Worm (Caenorhabditis elegans) whole organism, L2 larva: Measurements from ENCODE around the gene R04D3.4.
A peak's percentile ranks its signal among the peaks of the same experiment; 100 is the strongest.

ENCODE experiments used
- C34F6.9 ChIP-seq: fragments of 150-350 bp; optimal IDR thresholded peaks from 2 replicates; lab custom pipeline; 2014; ENCODE audit warnings: missing biosample characterization, missing genetic modification characterization
- F13H6.1 ChIP-seq: sonication (generic microtip); optimal IDR thresholded peaks from 2 replicates; lab custom pipeline; 2016; ENCODE audit warnings: missing genetic modification characterization, missing compliant biosample characterization
- R02D3.7 ChIP-seq: fragments of 150-350 bp; optimal IDR thresholded peaks from 2 replicates; lab custom pipeline; 2014; ENCODE audit warnings: missing biosample characterization, missing genetic modification characterization
- Y55F3AM.14 ChIP-seq: fragments of 200-800 bp; sonication (Bioruptor generic); optimal IDR thresholded peaks from 2 replicates; lab custom pipeline; 2018; ENCODE audit warnings: mild to moderate bottlenecking, missing genetic modification characterization, missing compliant biosample characterization
- ZK546.5 ChIP-seq: sonication (generic microtip); optimal IDR thresholded peaks from 2 replicates; lab custom pipeline; 2017; ENCODE audit warnings: missing biosample characterization, missing genetic modification characterization
- alr-1 ChIP-seq: fragments of 150-350 bp; optimal IDR thresholded peaks from 2 replicates; lab custom pipeline; 2014; ENCODE audit warnings: missing biosample characterization, missing genetic modification characterization
- aly-2 ChIP-seq: fragments of 150-350 bp; optimal IDR thresholded peaks from 2 replicates; lab custom pipeline; 2014; ENCODE audit warnings: missing biosample characterization, missing genetic modification characterization
- ama-1 ChIP-seq: fragments of 150-350 bp; optimal IDR thresholded peaks from 2 replicates; lab custom pipeline; 2018; ENCODE audit warnings: inconsistent platforms
- blmp-1 ChIP-seq: sonication (generic microtip); optimal IDR thresholded peaks from 2 replicates; lab custom pipeline; 2017; ENCODE audit warnings: missing genetic modification characterization, mild to moderate bottlenecking, missing compliant biosample characterization, antibody characterized with exemption, moderate library complexity; ENCODE audit not compliant: insufficient read depth
- ceh-82 ChIP-seq: fragments of 150-350 bp; optimal IDR thresholded peaks from 2 replicates; lab custom pipeline; 2014; ENCODE audit warnings: missing biosample characterization, missing genetic modification characterization
- crh-2 ChIP-seq: sonication (generic microtip); optimal IDR thresholded peaks from 2 replicates; lab custom pipeline; 2017; ENCODE audit warnings: missing biosample characterization, missing genetic modification characterization
- dmd-4 ChIP-seq: sonication (generic microtip); optimal IDR thresholded peaks from 2 replicates; lab custom pipeline; 2017; ENCODE audit warnings: missing biosample characterization, missing genetic modification characterization
- egl-27 ChIP-seq: sonication (generic microtip); optimal IDR thresholded peaks from 3 replicates; lab custom pipeline; 2017; ENCODE audit warnings: missing biosample characterization, missing genetic modification reagents, missing genetic modification characterization
- elt-1 ChIP-seq: fragments of 150-350 bp; optimal IDR thresholded peaks from 2 replicates; lab custom pipeline; 2014; ENCODE audit warnings: missing biosample characterization, missing genetic modification characterization
- elt-3 ChIP-seq: sonication (generic microtip); optimal IDR thresholded peaks from 2 replicates; lab custom pipeline; 2017; ENCODE audit warnings: missing biosample characterization, missing genetic modification characterization
- fos-1 ChIP-seq: fragments of 150-350 bp; optimal IDR thresholded peaks from 2 replicates; lab custom pipeline; 2014; ENCODE audit warnings: missing biosample characterization, missing genetic modification characterization
- gmeb-1 ChIP-seq: fragments of 150-350 bp; optimal IDR thresholded peaks from 2 replicates; lab custom pipeline; 2014; ENCODE audit warnings: missing biosample characterization, missing genetic modification characterization
- lin-11 ChIP-seq: fragments of 150-350 bp; sonication (generic microtip); optimal IDR thresholded peaks from 2 replicates; lab custom pipeline; 2014; ENCODE audit warnings: missing biosample characterization, missing genetic modification characterization, inconsistent platforms, mixed read lengths
- lin-13 ChIP-seq: fragments of 150-350 bp; optimal IDR thresholded peaks from 2 replicates; lab custom pipeline; 2014; ENCODE audit warnings: missing biosample characterization, missing genetic modification reagents, missing genetic modification characterization
- lsy-2 ChIP-seq, 2 experiments: fragments of 150-350 bp in 1 of 2; sonication (generic microtip) in 1 of 2; optimal IDR thresholded peaks; 2 replicates each; lab custom pipeline; 2014 to 2017; ENCODE audit warnings: missing biosample characterization in 2 of 2, missing genetic modification characterization in 2 of 2
- mab-5 ChIP-seq: fragments of 150-350 bp; optimal IDR thresholded peaks from 2 replicates; lab custom pipeline; 2014; ENCODE audit warnings: missing biosample characterization, missing genetic modification characterization
- mbf-1 ChIP-seq: sonication (generic microtip); optimal IDR thresholded peaks from 2 replicates; lab custom pipeline; 2017; ENCODE audit warnings: missing biosample characterization, missing genetic modification characterization
- mdl-1 ChIP-seq, 2 experiments: fragments of 150-350 bp in 1 of 2; sonication (generic microtip) in 1 of 2; optimal IDR thresholded peaks; 2 replicates each; lab custom pipeline; 2017; ENCODE audit warnings: missing biosample characterization in 2 of 2, missing genetic modification characterization in 2 of 2
- nhr-10 ChIP-seq: sonication (generic microtip); optimal IDR thresholded peaks from 2 replicates; lab custom pipeline; 2017; ENCODE audit warnings: missing biosample characterization, missing genetic modification characterization
- nhr-12 ChIP-seq: fragments of 150-350 bp; optimal IDR thresholded peaks from 2 replicates; lab custom pipeline; 2014; ENCODE audit warnings: missing biosample characterization, missing genetic modification characterization
- nhr-23 ChIP-seq: fragments of 150-350 bp; optimal IDR thresholded peaks from 2 replicates; lab custom pipeline; 2014; ENCODE audit warnings: missing biosample characterization, missing genetic modification reagents, missing genetic modification characterization
- nhr-237 ChIP-seq: fragments of 150-350 bp; optimal IDR thresholded peaks from 2 replicates; lab custom pipeline; 2014; ENCODE audit warnings: missing biosample characterization, missing genetic modification characterization
- nhr-25 ChIP-seq: fragments of 150-350 bp; sonication (generic microtip); optimal IDR thresholded peaks from 3 replicates; lab custom pipeline; 2014; ENCODE audit warnings: missing biosample characterization, missing genetic modification characterization
- nhr-6 ChIP-seq: fragments of 150-350 bp; optimal IDR thresholded peaks from 2 replicates; lab custom pipeline; 2014; ENCODE audit warnings: missing biosample characterization, missing genetic modification characterization
- nhr-77 ChIP-seq: fragments of 150-350 bp; optimal IDR thresholded peaks from 2 replicates; lab custom pipeline; 2014; ENCODE audit warnings: missing biosample characterization, missing genetic modification characterization
- peb-1 ChIP-seq: fragments of 150-350 bp; optimal IDR thresholded peaks from 2 replicates; lab custom pipeline; 2014; ENCODE audit warnings: missing biosample characterization, missing genetic modification characterization
- skn-1 ChIP-seq: sonication (generic microtip); optimal IDR thresholded peaks from 2 replicates; lab custom pipeline; 2017; ENCODE audit warnings: missing biosample characterization, missing genetic modification characterization
- sma-3 ChIP-seq: sonication (generic microtip); optimal IDR thresholded peaks from 2 replicates; lab custom pipeline; 2016; ENCODE audit warnings: missing genetic modification reagents, missing genetic modification characterization, missing compliant biosample characterization
- sma-9 ChIP-seq, 2 experiments: fragments of 150-350 bp in 1 of 2; sonication (generic microtip) in 1 of 2; optimal IDR thresholded peaks; 2 replicates each; lab custom pipeline; 2014 to 2016; ENCODE audit warnings: missing genetic modification characterization in 2 of 2, mild to moderate bottlenecking in 1 of 2, missing biosample characterization in 1 of 2, missing compliant biosample characterization in 1 of 2, missing genetic modification reagents in 1 of 2, moderate library complexity in 1 of 2
- snpc-4 ChIP-seq: fragments of 150-350 bp; optimal IDR thresholded peaks from 2 replicates; lab custom pipeline; 2014; ENCODE audit warnings: missing biosample characterization, missing genetic modification characterization
- unc-39 ChIP-seq: fragments of 150-350 bp; optimal IDR thresholded peaks from 2 replicates; lab custom pipeline; 2014; ENCODE audit warnings: missing biosample characterization, missing genetic modification characterization
- unc-55 ChIP-seq: fragments of 150-350 bp; sonication (generic microtip); optimal IDR thresholded peaks from 3 replicates; lab custom pipeline; 2014; ENCODE audit warnings: missing biosample characterization, missing genetic modification reagents, missing genetic modification characterization
- unc-62 ChIP-seq: fragments of 150-350 bp; optimal IDR thresholded peaks from 2 replicates; lab custom pipeline; 2014; ENCODE audit warnings: missing biosample characterization, missing genetic modification reagents, missing genetic modification characterization
- zag-1 ChIP-seq: fragments of 150-350 bp; optimal IDR thresholded peaks from 2 replicates; lab custom pipeline; 2014; ENCODE audit warnings: missing biosample characterization, missing genetic modification characterization
- ztf-1 ChIP-seq: fragments of 200-800 bp; sonication (Bioruptor generic); conservative IDR thresholded peaks from 2 replicates; pipeline ENCODE4 v1.3.6; 2022; ENCODE audit warnings: missing genetic modification characterization, missing compliant biosample characterization
- ztf-4 ChIP-seq: fragments of 150-350 bp; optimal IDR thresholded peaks from 2 replicates; lab custom pipeline; 2014; ENCODE audit warnings: missing biosample characterization, missing genetic modification characterization

R04D3.4 gene

DNA sequence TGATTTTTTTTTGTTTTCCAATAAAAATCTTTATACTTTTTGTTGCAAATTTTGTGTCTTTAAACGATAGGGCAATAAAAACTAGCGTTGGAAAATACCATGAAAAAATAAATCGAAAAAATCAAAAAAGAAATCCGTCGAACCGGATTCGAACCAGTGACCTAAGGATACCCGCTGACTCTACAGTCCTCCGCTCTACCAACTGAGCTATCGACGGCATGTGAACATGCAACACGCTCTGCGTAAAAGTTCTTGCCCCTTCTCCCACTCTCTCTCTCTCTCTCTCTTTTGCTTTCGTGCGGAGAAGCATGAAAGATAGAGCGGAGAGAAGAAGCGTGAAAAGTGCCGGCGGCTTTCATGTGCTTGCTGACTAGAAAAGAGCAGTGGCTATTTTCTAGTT lies 24.1 kb downstream of the R04D3.4 start (continued):
- TF ChIP-seq sma-3 = peak; percentile 30

DNA sequence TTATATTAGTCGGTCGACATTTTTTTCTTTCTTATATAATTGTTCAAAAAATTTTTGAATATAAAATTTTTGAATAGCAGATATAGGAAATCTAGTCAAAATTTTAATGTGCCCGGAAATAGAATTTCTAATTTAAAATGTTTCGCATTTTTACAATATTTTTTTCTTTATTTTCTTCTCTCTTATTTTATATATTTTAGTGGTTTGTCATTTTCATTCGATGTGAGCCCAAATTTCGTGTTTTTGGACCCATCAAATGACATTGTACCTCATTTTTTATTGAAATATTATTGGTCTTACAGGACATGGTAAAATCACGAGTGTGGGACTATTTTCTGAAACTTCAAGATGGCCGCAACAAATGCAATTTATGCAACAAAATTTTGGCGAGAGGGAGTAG lies 26.4 kb downstream of the R04D3.4 start, which contains the start of gene K09A11.1:
Gene K09A11.1, plus strand, starts transcription at position 301 of the 400 bp plus-strand sequence.
- TF ChIP-seq C34F6.9 (tag; lab: Kevin White, UChicago) (no peak), alr-1 (tag; lab: Kevin White, UChicago) (no peak), elt-3 (tag; lab: Kevin White, UChicago) (no peak), lsy-2 (tag; optimal IDR thresholded peaks at IDR 0.05; lab: Kevin White, UChicago) (no peak)

DNA sequence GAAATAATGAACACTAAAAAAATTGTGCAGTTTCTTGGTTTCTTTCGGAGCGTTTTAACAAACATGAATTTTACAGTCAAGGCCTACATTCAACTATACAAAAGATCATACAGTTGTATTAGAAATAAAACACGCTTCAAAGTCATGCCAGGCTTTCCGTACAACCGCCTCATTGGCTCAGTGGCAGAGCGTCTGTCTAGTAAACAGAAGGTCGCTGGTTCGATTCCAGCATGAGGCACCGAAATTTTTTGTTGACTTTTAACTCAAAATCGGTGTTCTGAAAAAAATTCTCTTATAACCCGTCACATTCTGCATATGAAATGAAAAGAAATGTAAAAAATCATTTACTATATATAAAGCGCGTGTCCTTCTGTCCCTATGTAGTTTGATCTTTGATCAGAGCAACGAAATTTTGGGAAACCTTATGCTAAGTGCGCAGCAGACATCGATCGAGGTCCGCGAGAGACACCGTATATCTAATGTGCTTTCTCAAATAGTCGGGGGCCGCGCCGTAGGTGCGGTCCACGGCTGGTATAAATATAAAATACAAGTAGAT lies 27.5 kb downstream of the R04D3.4 start:
- TF ChIP-seq crh-2 (tag; lab: Kevin White, UChicago) = peak; percentile 2

DNA sequence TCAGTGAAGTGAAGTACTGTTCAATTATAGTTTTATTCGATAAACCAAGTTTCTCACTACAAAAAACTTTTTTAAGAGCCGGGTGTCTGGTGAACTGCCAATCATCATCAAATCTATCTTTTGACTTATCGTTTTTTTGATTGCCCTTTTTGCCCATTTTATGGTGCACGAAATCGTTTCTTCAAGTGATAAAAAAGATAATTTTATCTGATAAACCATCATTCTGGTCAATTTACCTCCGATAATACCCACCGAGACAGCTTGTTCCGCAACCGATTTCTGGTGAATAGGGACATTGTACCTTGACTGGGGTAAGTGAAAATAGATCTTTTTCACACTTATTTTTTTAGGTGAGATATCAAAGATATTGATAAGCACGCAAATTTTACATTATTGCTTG lies 31.0 kb downstream of the R04D3.4 start, which contains the start of gene K08H2.10:
Gene K08H2.10, plus strand, starts transcription at position 230 of the 400 bp plus-strand sequence.
- TF ChIP-seq Y55F3AM.14 (GFP tag; lab: Kevin White, UChicago) = no peak
- peak; percentile 67 for TF ChIP-seq fos-1

DNA sequence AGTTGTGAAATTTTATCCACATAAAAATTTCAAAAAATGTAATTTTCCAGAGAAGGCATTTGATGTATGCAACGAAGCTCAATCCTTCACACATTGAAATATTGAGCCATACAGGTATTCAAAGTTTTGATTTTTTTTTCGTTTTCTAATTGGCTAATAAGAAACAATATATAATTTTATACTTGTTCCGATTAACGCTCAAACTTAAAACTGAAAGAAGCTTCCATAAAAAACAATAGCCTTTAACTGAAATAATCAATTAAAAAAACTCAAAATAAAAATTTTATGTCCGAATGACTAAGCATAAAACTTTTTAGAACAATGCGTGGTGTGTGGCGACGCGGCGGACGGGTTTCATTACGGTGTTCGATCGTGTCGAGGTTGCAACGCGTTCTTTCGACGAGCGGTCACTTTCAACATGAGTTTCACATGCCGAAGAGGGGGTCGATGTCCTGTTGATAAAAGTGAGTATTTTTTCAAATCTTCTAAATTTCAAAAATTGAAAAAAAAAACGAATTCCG lies 36.6 kb downstream of the R04D3.4 start, which contains the start of gene nhr-32:
Gene nhr-32, plus strand, starts transcription at position 51 of the 521 bp plus-strand sequence.
- TF ChIP-seq fos-1 (peak; percentile 10), dmd-4 (tag; lab: Kevin White, UChicago) (no peak)

DNA sequence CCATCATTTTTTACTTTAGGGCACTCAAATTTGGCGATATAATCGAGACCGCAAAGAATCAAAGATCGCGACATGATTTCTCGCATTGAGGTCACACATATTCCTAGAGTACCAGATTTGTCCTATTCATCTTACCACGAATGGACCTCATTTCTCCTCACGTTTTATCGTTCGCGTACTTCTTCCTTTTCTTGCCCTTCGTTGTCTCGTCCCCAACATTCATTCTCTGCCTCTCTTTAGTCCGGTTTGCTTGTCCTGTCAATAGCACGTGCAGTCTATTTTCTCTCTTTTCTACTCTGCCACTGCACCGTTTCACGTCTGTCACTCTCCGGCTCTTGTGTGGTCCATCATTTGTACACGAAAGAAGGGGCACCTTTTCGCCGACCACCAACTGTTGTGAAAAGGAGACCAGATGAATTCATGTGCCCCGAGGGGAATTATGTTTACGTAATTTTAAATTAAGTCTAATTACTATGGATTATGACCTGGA lies 37.2 kb downstream of the R04D3.4 start:
- TF ChIP-seq peb-1 (tag; lab: Kevin White, UChicago) (no peak), gmeb-1 (tag; lab: Kevin White, UChicago) (peak; percentile 35), aly-2 (no peak), C34F6.9 (tag; lab: Kevin White, UChicago) (peak; percentile 67), fos-1 (peak; percentile 64), ama-1 (lab: Kevin White, UChicago) (no peak), elt-1 (tag; lab: Kevin White, UChicago) (peak; percentile 92), nhr-237 (tag; lab: Kevin White, UChicago) (no peak), nhr-6 (tag; lab: Kevin White, UChicago) (peak; percentile 67), zag-1 (tag; lab: Kevin White, UChicago) (peak; percentile 44), unc-62 (GFP tag; lab: Kevin White, UChicago) (no peak), blmp-1 (tag; lab: Kevin White, UChicago) (peak; percentile 62), unc-55 (GFP tag; lab: Kevin White, UChicago) (peak; percentile 37), Y55F3AM.14 (GFP tag; lab: Kevin White, UChicago) (peak; percentile 1), lsy-2 (tag; optimal IDR thresholded peaks at IDR 0.05; lab: Kevin White, UChicago) (peak; percentile 1 to 71), mab-5 (tag; lab: Kevin White, UChicago) (peak; percentile 1), R02D3.7 (tag; lab: Kevin White, UChicago) (no peak), nhr-77 (tag; lab: Kevin White, UChicago) (no peak), crh-2 (tag; lab: Kevin White, UChicago) (peak; percentile 74), F13H6.1 (tag; lab: Kevin White, UChicago) (peak; percentile 78), nhr-25 (tag; lab: Kevin White, UChicago) (peak; percentile 77), skn-1 (tag; lab: Kevin White, UChicago) (no peak), lin-11 (tag; lab: Kevin White, UChicago) (peak; percentile 63), ceh-82 (tag; lab: Kevin White, UChicago) (no peak), nhr-23 (tag; lab: Kevin White, UChicago) (no peak), elt-3 (tag; lab: Kevin White, UChicago) (no peak), ZK546.5 (tag; lab: Kevin White, UChicago) (no peak), mbf-1 (tag; lab: Kevin White, UChicago) (no peak), nhr-10 (no peak), unc-39 (tag; lab: Kevin White, UChicago) (no peak), sma-9 (GFP tag; optimal IDR thresholded peaks at IDR 0.05; lab: Kevin White, UChicago) (peak; percentile 83), sma-9 (tag; optimal IDR thresholded peaks at IDR 0.05; lab: Kevin White, UChicago) (no peak), lin-13 (peak; percentile 16), ztf-1 (GFP tag; lab: Robert Waterston, UW) (no peak), mdl-1 (tag; optimal IDR thresholded peaks at IDR 0.05; lab: Kevin White, UChicago) (peak; percentile 96), egl-27 (peak; percentile 25), nhr-12 (tag; lab: Kevin White, UChicago) (no peak), ztf-4 (peak; percentile 61), snpc-4 (tag; lab: Kevin White, UChicago) (no peak), alr-1 (tag; lab: Kevin White, UChicago) (no peak)
